Fruit fly (Drosophila melanogaster) whole organism, embryonic: ENCODE results near the gene Zir.

Source experiments
- CG1024 ChIP-seq: fragments of 200-800 bp; sonication (Bioruptor generic); IDR thresholded peaks from 2 replicates; pipeline ENCODE4 v1.3.6; 2022; ENCODE audit warnings: missing biosample characterization, missing genetic modification characterization
- CG10366 ChIP-seq: fragments of 200-800 bp; sonication (Bioruptor generic); IDR thresholded peaks from 2 replicates; pipeline ENCODE4 v1.3.6; 2022; ENCODE audit warnings: missing biosample characterization, missing genetic modification characterization
- CG10959 ChIP-seq: fragments of 200-800 bp; sonication (Bioruptor generic); IDR thresholded peaks from 2 replicates; pipeline ENCODE4 v1.3.6; 2022; ENCODE audit warnings: missing biosample characterization, missing genetic modification characterization
- CG11695 ChIP-seq: fragments of 200-800 bp; sonication (Bioruptor generic); IDR thresholded peaks from 3 replicates; pipeline ENCODE4 v1.3.6; 2022; ENCODE audit warnings: missing biosample characterization, missing genetic modification characterization
- CG12391 ChIP-seq: fragments of 200-800 bp; sonication (Bioruptor generic); optimal IDR thresholded peaks from 3 replicates; lab custom pipeline; 2018; ENCODE audit warnings: missing biosample characterization, mild to moderate bottlenecking, missing genetic modification characterization, moderate library complexity
- CG13624 ChIP-seq: fragments of 200-800 bp; sonication (Bioruptor generic); optimal IDR thresholded peaks from 2 replicates; lab custom pipeline; 2016; ENCODE audit warnings: missing biosample characterization, missing genetic modification characterization
- CG14667 ChIP-seq: fragments of 200-800 bp; sonication (Bioruptor generic); IDR thresholded peaks from 2 replicates; pipeline ENCODE4 v1.3.6; 2022; ENCODE audit warnings: missing biosample characterization, missing genetic modification characterization
- CG17361 ChIP-seq: fragments of 200-800 bp; sonication (Bioruptor generic); IDR thresholded peaks from 3 replicates; pipeline ENCODE4 v1.3.6; 2022; ENCODE audit warnings: missing biosample characterization, missing genetic modification characterization
- CG2678 ChIP-seq: fragments of 200-800 bp; sonication (Bioruptor generic); optimal IDR thresholded peaks from 3 replicates; lab custom pipeline; 2019; ENCODE audit warnings: missing biosample characterization, mild to moderate bottlenecking, missing genetic modification characterization, moderate library complexity
- CG32767 ChIP-seq: fragments of 200-800 bp; sonication (Bioruptor generic); IDR thresholded peaks from 2 replicates; pipeline ENCODE4 v1.3.6; 2022; ENCODE audit warnings: missing biosample characterization, missing genetic modification characterization
- CG4360 ChIP-seq: fragments of 200-800 bp; sonication (Bioruptor generic); IDR thresholded peaks from 2 replicates; pipeline ENCODE4 v1.3.6; 2022; ENCODE audit warnings: missing biosample characterization, missing genetic modification characterization
- CG4730 ChIP-seq: fragments of 200-800 bp; sonication (Bioruptor generic); IDR thresholded peaks from 2 replicates; pipeline ENCODE4 v1.3.6; 2022; ENCODE audit warnings: missing biosample characterization, missing genetic modification characterization
- CG7357 ChIP-seq: fragments of 200-800 bp; sonication (Bioruptor generic); IDR thresholded peaks from 3 replicates; pipeline ENCODE4 v1.3.6; 2022; ENCODE audit warnings: missing biosample characterization, missing genetic modification characterization
- CG7372 ChIP-seq: fragments of 200-800 bp; sonication (Bioruptor generic); IDR thresholded peaks from 2 replicates; pipeline ENCODE4 v1.3.6; 2022; ENCODE audit warnings: missing biosample characterization, missing genetic modification characterization
- CG9727 ChIP-seq: fragments of 200-800 bp; sonication (Bioruptor generic); optimal IDR thresholded peaks from 3 replicates; lab custom pipeline; 2017; ENCODE audit warnings: missing biosample characterization, mild to moderate bottlenecking, missing genetic modification characterization
- Dad ChIP-seq: fragments of 200-800 bp; sonication (Bioruptor generic); optimal IDR thresholded peaks from 3 replicates; lab custom pipeline; 2016; ENCODE audit warnings: missing biosample characterization, missing genetic modification characterization
- Dll ChIP-seq: fragments of 200-800 bp; sonication (Bioruptor generic); IDR thresholded peaks from 4 replicates; pipeline ENCODE4 v1.3.6; 2022; ENCODE audit warnings: missing biosample characterization, missing genetic modification characterization; ENCODE audit not compliant: partially characterized antibody
- HLH54F ChIP-seq: fragments of 200-800 bp; sonication (Bioruptor generic); optimal IDR thresholded peaks from 3 replicates; lab custom pipeline; 2016; ENCODE audit warnings: missing biosample characterization, missing genetic modification characterization
- Myb ChIP-seq: fragments of 200-800 bp; sonication (Bioruptor generic); optimal IDR thresholded peaks from 2 replicates; lab custom pipeline; 2016; ENCODE audit warnings: missing biosample characterization, missing genetic modification characterization
- Nf-YB ChIP-seq: fragments of 200-800 bp; sonication (Bioruptor generic); optimal IDR thresholded peaks from 3 replicates; lab custom pipeline; 2019; ENCODE audit warnings: missing biosample characterization, mild to moderate bottlenecking, missing genetic modification characterization, moderate library complexity
- Oaz ChIP-seq: fragments of 200-800 bp; sonication (Bioruptor generic); IDR thresholded peaks from 2 replicates; pipeline ENCODE4 v1.3.6; 2022; ENCODE audit warnings: missing biosample characterization, missing genetic modification characterization
- Opbp ChIP-seq: fragments of 200-800 bp; sonication (Bioruptor generic); IDR thresholded peaks from 3 replicates; pipeline ENCODE4 v1.3.6; 2022; ENCODE audit warnings: missing biosample characterization, missing genetic modification characterization; ENCODE audit not compliant: partially characterized antibody
- Poxn ChIP-seq: fragments of 200-800 bp; sonication (Bioruptor generic); IDR thresholded peaks from 2 replicates; pipeline ENCODE4 v1.3.6; 2022; ENCODE audit warnings: missing biosample characterization, missing genetic modification characterization
- Sox100B ChIP-seq: fragments of 200-800 bp; sonication (Bioruptor generic); optimal IDR thresholded peaks from 3 replicates; lab custom pipeline; 2018; ENCODE audit warnings: missing biosample characterization, mild to moderate bottlenecking, missing genetic modification characterization
- Sry-β ChIP-seq: fragments of 200-800 bp; sonication (Bioruptor generic); optimal IDR thresholded peaks from 2 replicates; lab custom pipeline; 2018; ENCODE audit warnings: missing biosample characterization, mild to moderate bottlenecking, missing genetic modification characterization, moderate library complexity
- Sry-δ ChIP-seq: fragments of 200-800 bp; sonication (Bioruptor generic); optimal IDR thresholded peaks from 2 replicates; lab custom pipeline; 2016; ENCODE audit warnings: missing biosample characterization, missing genetic modification characterization
- Usf ChIP-seq: fragments of 200-800 bp; sonication (Bioruptor generic); optimal IDR thresholded peaks from 2 replicates; lab custom pipeline; 2017; ENCODE audit warnings: missing genotype, missing biosample characterization, missing genetic modification characterization
- abd-A ChIP-seq: fragments of 200-800 bp; sonication (Bioruptor generic); optimal IDR thresholded peaks from 3 replicates; lab custom pipeline; 2019; ENCODE audit warnings: missing biosample characterization, mild to moderate bottlenecking, missing genetic modification characterization, moderate library complexity
- ara ChIP-seq: fragments of 200-800 bp; sonication (Bioruptor generic); IDR thresholded peaks from 2 replicates; pipeline ENCODE4 v1.3.6; 2022; ENCODE audit warnings: missing biosample characterization, missing genetic modification characterization
- bab2 ChIP-seq: fragments of 200-800 bp; sonication (Bioruptor generic); optimal IDR thresholded peaks from 2 replicates; lab custom pipeline; 2016; ENCODE audit warnings: missing biosample characterization, missing genetic modification characterization
- corto ChIP-seq: fragments of 200-800 bp; sonication (Bioruptor generic); optimal IDR thresholded peaks from 2 replicates; lab custom pipeline; 2016; ENCODE audit warnings: missing biosample characterization, mild to moderate bottlenecking, missing genetic modification characterization, moderate library complexity
- dm ChIP-seq: fragments of 200-800 bp; sonication (Bioruptor generic); optimal IDR thresholded peaks from 3 replicates; lab custom pipeline; 2016; ENCODE audit warnings: missing biosample characterization, missing genetic modification characterization
- dysf ChIP-seq: fragments of 200-800 bp; sonication (Bioruptor generic); IDR thresholded peaks from 3 replicates; pipeline ENCODE4 v1.3.6; 2022; ENCODE audit warnings: missing biosample characterization, missing genetic modification characterization
- en ChIP-seq: fragments of 200-800 bp; sonication (Bioruptor generic); optimal IDR thresholded peaks from 2 replicates; lab custom pipeline; 2016; ENCODE audit warnings: missing biosample characterization, missing genetic modification characterization
- eyg ChIP-seq: fragments of 200-800 bp; sonication (Bioruptor generic); optimal IDR thresholded peaks from 3 replicates; lab custom pipeline; 2016; ENCODE audit warnings: missing biosample characterization, missing genetic modification characterization
- gcm ChIP-seq: fragments of 200-800 bp; sonication (Bioruptor generic); optimal IDR thresholded peaks from 2 replicates; lab custom pipeline; 2019; ENCODE audit warnings: missing biosample characterization, mild to moderate bottlenecking, missing genetic modification characterization, moderate library complexity
- gt ChIP-seq: fragments of 200-800 bp; sonication (Bioruptor generic); IDR thresholded peaks from 2 replicates; pipeline ENCODE4 v1.3.6; 2022; ENCODE audit warnings: missing biosample characterization, missing genetic modification characterization
- insv ChIP-seq, 2 experiments: fragments of 200-800 bp; sonication (Bioruptor generic); optimal IDR thresholded peaks; 3 replicates each; lab custom pipeline; 2016 to 2018; ENCODE audit warnings: missing biosample characterization in 2 of 2, missing genetic modification characterization in 2 of 2
- jigr1 ChIP-seq: fragments of 200-800 bp; sonication (Bioruptor generic); IDR thresholded peaks from 3 replicates; pipeline ENCODE4 v1.3.6; 2022; ENCODE audit warnings: missing biosample characterization, missing genetic modification characterization
- nmo ChIP-seq: fragments of 200-800 bp; sonication (Bioruptor generic); optimal IDR thresholded peaks from 2 replicates; lab custom pipeline; 2018; ENCODE audit warnings: missing biosample characterization, mild to moderate bottlenecking, missing genetic modification characterization, moderate library complexity
- nom ChIP-seq: fragments of 200-800 bp; sonication (Bioruptor generic); optimal IDR thresholded peaks from 2 replicates; lab custom pipeline; 2017; ENCODE audit warnings: missing biosample characterization, missing genetic modification characterization, mild to moderate bottlenecking, moderate library complexity, missing genetic modification reagents
- pan ChIP-seq, 4 experiments: fragments of >200 bp in 3 of 4; fragments of 200-800 bp in 1 of 4; sonication (Bioruptor generic) in 1 of 4; optimal IDR thresholded peaks in 3 of 4; IDR thresholded peaks in 1 of 4; 2 replicates each; pipeline versions ENCODE4 v1.3.6 to Lab custom; 2017 to 2022; ENCODE audit warnings: missing biosample characterization in 2 of 4, missing genetic modification characterization in 2 of 4, mixed read lengths in 1 of 4
- salm ChIP-seq: fragments of 200-800 bp; sonication (Bioruptor generic); optimal IDR thresholded peaks from 2 replicates; lab custom pipeline; 2018; ENCODE audit warnings: missing biosample characterization, mild to moderate bottlenecking, missing genetic modification characterization
- sc ChIP-seq, 3 experiments: fragments of >200 bp in 2 of 3; fragments of 200-800 bp in 1 of 3; sonication (Bioruptor generic) in 1 of 3; optimal IDR thresholded peaks; 2 replicates in 2 of 3; 3 replicates in 1 of 3; lab custom pipeline; 2017; ENCODE audit warnings: mild to moderate bottlenecking in 1 of 3, missing biosample characterization in 1 of 3, missing genetic modification characterization in 1 of 3, missing genetic modification reagents in 1 of 3
- seq ChIP-seq: fragments of 200-800 bp; sonication (Bioruptor generic); IDR thresholded peaks from 2 replicates; pipeline ENCODE4 v1.3.6; 2022; ENCODE audit warnings: missing biosample characterization, missing genetic modification characterization
- tio ChIP-seq: fragments of 200-800 bp; sonication (Bioruptor generic); optimal IDR thresholded peaks from 2 replicates; lab custom pipeline; 2017; ENCODE audit warnings: missing biosample characterization, missing genetic modification characterization, inconsistent platforms
- wek ChIP-seq: fragments of 200-800 bp; sonication (Bioruptor generic); optimal IDR thresholded peaks from 3 replicates; lab custom pipeline; 2018; ENCODE audit warnings: missing biosample characterization, mild to moderate bottlenecking, missing genetic modification characterization, moderate library complexity
- zen2 ChIP-seq: fragments of 200-800 bp; sonication (Bioruptor generic); IDR thresholded peaks from 3 replicates; pipeline ENCODE4 v1.3.6; 2022; ENCODE audit warnings: missing biosample characterization, missing genetic modification characterization; ENCODE audit not compliant: partially characterized antibody
- zfh2 ChIP-seq: fragments of 200-800 bp; sonication (Bioruptor generic); optimal IDR thresholded peaks from 2 replicates; lab custom pipeline; 2016; ENCODE audit warnings: missing biosample characterization, missing genetic modification characterization

The Zir gene

DNA sequence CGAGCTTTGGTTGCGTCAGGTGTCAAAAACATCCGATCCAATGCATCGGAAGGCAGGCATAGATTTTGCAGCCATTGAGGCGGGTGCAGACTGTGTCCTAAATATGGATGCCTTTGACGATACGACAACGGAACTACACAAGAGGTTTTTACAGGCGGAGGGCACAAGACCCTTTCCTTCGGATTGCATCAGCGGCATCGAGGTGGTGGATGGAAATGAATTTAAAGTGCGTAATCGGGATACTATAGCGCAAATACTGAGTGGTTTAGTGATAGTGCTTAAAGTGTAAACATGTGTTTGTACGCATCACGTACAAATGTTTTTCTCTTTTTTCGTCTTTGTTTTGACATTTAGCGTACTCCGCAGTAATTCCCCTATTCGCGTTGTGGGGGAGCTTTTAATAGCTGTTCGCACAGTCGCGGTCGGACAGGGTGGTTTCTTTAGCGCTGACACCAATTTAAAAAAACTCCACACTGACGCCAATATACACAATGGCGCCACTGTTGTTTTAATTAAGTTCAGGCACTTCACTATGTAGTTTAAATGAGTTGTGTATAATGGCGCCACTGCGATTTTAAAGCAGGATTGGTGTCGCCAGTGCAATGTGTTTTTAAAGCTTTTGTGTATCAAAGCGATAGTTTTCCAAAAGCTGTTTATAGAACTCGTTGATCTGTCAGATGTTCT is 21.6 kb upstream of the Zir start (continued):
- TF ChIP-seq Poxn (no peak), corto (GFP tag; lab: Kevin White, UChicago) (no peak), tio (GFP tag; lab: Kevin White, UChicago) (no peak), gt (no peak), en (peak; percentile 7), CG9727 (GFP tag; lab: Kevin White, UChicago) (no peak), CG10959 (GFP tag; lab: Robert Waterston, UW) (no peak), dm (GFP tag; lab: Kevin White, UChicago) (no peak), CG13624 (GFP tag; lab: Kevin White, UChicago) (peak; percentile 84), jigr1 (GFP tag; lab: Robert Waterston, UW) (no peak), Usf (GFP tag; lab: Kevin White, UChicago) (no peak), CG7372 (GFP tag; lab: Robert Waterston, UW) (peak; percentile 22; the same call in 1 of the 2 replicates), Opbp (GFP tag; lab: Robert Waterston, UW) (peak; percentile 65; the same call in 2 of the 3 replicates), pan (optimal IDR thresholded peaks at IDR 0.05; lab: Kevin White, UChicago) (no peak), pan (GFP tag; optimal IDR thresholded peaks at IDR 0.05 in 1 of 2, IDR thresholded peaks at IDR 0.05 in 1 of 2) (peak in 1 of 2 experiments; percentile 49), seq (GFP tag; lab: Robert Waterston, UW) (0 out of 2 replicates have a peak, but pooled peaks have one; percentile 56), insv (GFP tag; optimal IDR thresholded peaks at IDR 0.05; lab: Kevin White, UChicago) (no peak), ara (GFP tag; lab: Robert Waterston, UW) (no peak), Oaz (no peak), sc (optimal IDR thresholded peaks at IDR 0.05; lab: Kevin White, UChicago) (no peak), sc (GFP tag; optimal IDR thresholded peaks at IDR 0.05; lab: Kevin White, UChicago) (no peak), dysf (GFP tag; lab: Robert Waterston, UW) (peak; percentile 62; the same call in 2 of the 3 replicates), CG11695 (GFP tag; lab: Robert Waterston, UW) (no peak), CG2678 (no peak), CG4360 (GFP tag; lab: Robert Waterston, UW) (no peak), Myb (peak; percentile 42), salm (no peak), HLH54F (GFP tag; lab: Kevin White, UChicago) (peak; percentile 15), CG1024 (GFP tag; lab: Robert Waterston, UW) (no peak), CG32767 (GFP tag; lab: Robert Waterston, UW) (peak; percentile 49; the same call in 1 of the 2 replicates), Dad (GFP tag; lab: Kevin White, UChicago) (peak; percentile 30), Sox100B (GFP tag; lab: Kevin White, UChicago) (no peak), Sry-β (GFP tag; lab: Kevin White, UChicago) (no peak), nom (no peak), CG10366 (GFP tag; lab: Robert Waterston, UW) (peak; percentile 94), CG14667 (GFP tag; lab: Robert Waterston, UW) (no peak), wek (GFP tag; lab: Kevin White, UChicago) (no peak), Dll (peak; percentile 68; the same call in 2 of the 4 replicates), zen2 (GFP tag; lab: Robert Waterston, UW) (peak; percentile 64; the same call in 2 of the 3 replicates), CG12391 (tag; lab: Kevin White, UChicago) (peak; percentile 24), CG17361 (GFP tag; lab: Robert Waterston, UW) (no peak), CG4730 (GFP tag; lab: Robert Waterston, UW) (peak; percentile 45; the same call in 1 of the 2 replicates), gcm (GFP tag; lab: Kevin White, UChicago) (no peak), Sry-δ (peak; percentile 78), Nf-YB (no peak), CG7357 (GFP tag; lab: Robert Waterston, UW) (no peak), zfh2 (peak; percentile 59), abd-A (tag; lab: Kevin White, UChicago) (peak; percentile 99), eyg (GFP tag; lab: Kevin White, UChicago) (no peak), bab2 (GFP tag; lab: Kevin White, UChicago) (peak; percentile 42), nmo (GFP tag; lab: Kevin White, UChicago) (no peak)
